Worm (Caenorhabditis elegans) whole organism, midembryonic: ENCODE results near the gene ubh-1.

Experiments used
- ztf-23 ChIP-seq: fragments of 200-800 bp; sonication (Bioruptor generic); IDR thresholded peaks from 2 replicates; pipeline ENCODE4 v1.3.6; 2022; ENCODE audit warnings: missing genetic modification reagents, missing genetic modification characterization, missing compliant biosample characterization
- ztf-29 ChIP-seq: fragments of 200-800 bp; sonication (Bioruptor generic); IDR thresholded peaks from 2 replicates; pipeline ENCODE4 v1.3.6; 2022; ENCODE audit warnings: missing genetic modification reagents, missing genetic modification characterization, missing compliant biosample characterization

- no peak for TF ChIP-seq ztf-29 (GFP tag; lab: Robert Waterston, UW)
- no peak for TF ChIP-seq ztf-23 (GFP tag; lab: Robert Waterston, UW)
These were observed 47.9 kb upstream of the ubh-1 start, which contains the start of gene spp-26 for ce11 chrV:6559105-6559504.
